Worm (Caenorhabditis elegans): Measurements from ENCODE around the gene irld-17.

DNA sequence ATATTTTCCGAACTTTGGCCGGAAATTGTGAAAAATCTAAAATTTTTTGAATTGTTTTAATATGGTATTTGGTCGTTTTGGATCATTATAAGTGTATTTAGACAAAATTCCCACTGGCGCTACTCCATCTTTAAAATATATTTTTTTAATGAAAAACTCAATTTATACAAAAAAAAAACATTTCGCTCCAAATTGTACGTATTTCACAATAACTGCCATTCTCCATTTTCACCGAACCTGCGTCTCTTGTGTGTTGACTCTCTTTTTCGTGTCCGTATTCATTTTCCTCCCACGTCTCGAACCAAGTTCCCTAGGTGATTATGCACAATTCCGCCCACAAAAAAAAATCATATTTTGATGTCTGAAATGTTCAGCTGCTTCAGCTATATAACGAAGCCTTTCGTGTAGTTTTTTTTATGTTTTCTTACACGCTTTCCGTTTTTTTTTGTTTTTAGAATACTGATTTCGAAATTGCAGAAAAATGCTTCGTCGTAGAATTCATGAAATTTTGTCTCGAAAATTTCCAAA, 31.2 kb upstream of the irld-17 start, which contains the start of gene F16B4.2:
- TF ChIP-seq him-1 (tag; optimal IDR thresholded peaks at IDR 0.05): no peak
- no peak for TF ChIP-seq W03F9.2 (tag; optimal IDR thresholded peaks at IDR 0.05)
- no peak for TF ChIP-seq dao-5 (tag; optimal IDR thresholded peaks at IDR 0.05)

Data from whole organism, L4/young adult.